Worm (Caenorhabditis elegans): Measurements from ENCODE around the gene Y44F5A.1.

DNA sequence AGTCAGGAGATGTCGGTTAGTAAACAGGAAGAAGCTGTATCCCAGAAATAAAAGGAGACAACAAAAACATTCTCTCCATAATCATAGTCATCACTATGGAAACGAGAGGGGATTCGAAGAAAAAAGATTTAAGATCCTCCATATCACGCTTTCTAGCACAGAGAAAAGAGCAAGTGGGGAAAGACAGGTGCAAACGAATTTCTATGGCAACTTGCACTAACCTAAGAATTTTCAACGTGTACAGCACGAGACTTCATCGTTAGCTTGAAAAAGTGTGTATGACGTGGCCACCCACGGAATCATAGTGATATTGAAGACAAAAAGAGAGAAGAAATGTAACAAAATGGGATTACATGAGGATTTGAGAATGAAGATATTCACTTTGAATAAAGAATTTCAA is 26.6 kb downstream of the Y44F5A.1 start:
- TF ChIP-seq tbx-11 (GFP tag; IDR thresholded peaks at IDR 0.05) (no peak), ama-1 (optimal IDR thresholded peaks at IDR 0.05) (no peak), tra-4 (tag; optimal IDR thresholded peaks at IDR 0.05) (no peak), pes-1 (GFP tag; IDR thresholded peaks at IDR 0.05) (no peak), tbx-37 (GFP tag; conservative IDR thresholded peaks at IDR 0.05) (no peak), hmg-4 (GFP tag; optimal IDR thresholded peaks at IDR 0.05) (no peak), ceh-13 (GFP tag; optimal IDR thresholded peaks at IDR 0.05) (no peak), aly-1 (tag; optimal IDR thresholded peaks at IDR 0.05) (no peak), flt-1 (GFP tag; IDR thresholded peaks at IDR 0.05) (no peak), B0310.2 (tag; optimal IDR thresholded peaks at IDR 0.05) (no peak), scrt-1 (GFP tag; IDR thresholded peaks at IDR 0.05) (no peak), sea-1 (GFP tag; conservative IDR thresholded peaks at IDR 0.05) (no peak)
